Fruit fly (Drosophila melanogaster) whole organism, embryonic: ENCODE results near the gene Glyat.

Experiments used
- Aef1 ChIP-seq: fragments of 200-800 bp; sonication (Bioruptor generic); IDR thresholded peaks from 3 replicates; pipeline ENCODE4 v1.3.6; 2022; ENCODE audit warnings: missing biosample characterization, missing genetic modification characterization
- CG10209 ChIP-seq: fragments of 200-800 bp; sonication (Bioruptor generic); optimal IDR thresholded peaks from 3 replicates; lab custom pipeline; 2017; ENCODE audit warnings: missing biosample characterization, mild to moderate bottlenecking, missing genetic modification characterization, missing genetic modification reagents
- CG10543 ChIP-seq: fragments of 200-800 bp; sonication (Bioruptor generic); optimal IDR thresholded peaks from 3 replicates; lab custom pipeline; 2017; ENCODE audit warnings: missing biosample characterization, mild to moderate bottlenecking, missing genetic modification characterization, moderate library complexity
- CG12104 ChIP-seq: fragments of 200-800 bp; sonication (Bioruptor generic); optimal IDR thresholded peaks from 3 replicates; lab custom pipeline; 2016; ENCODE audit warnings: missing biosample characterization, missing genetic modification characterization
- CG12155 ChIP-seq: fragments of 200-800 bp; sonication (Bioruptor generic); optimal IDR thresholded peaks from 3 replicates; lab custom pipeline; 2016; ENCODE audit warnings: missing biosample characterization, missing genetic modification characterization
- CG12659 ChIP-seq: fragments of 200-800 bp; sonication (Bioruptor generic); optimal IDR thresholded peaks from 3 replicates; lab custom pipeline; 2017; ENCODE audit warnings: mild to moderate bottlenecking, missing biosample characterization, missing genetic modification reagents, missing genetic modification characterization
- CG12769 ChIP-seq: fragments of 200-800 bp; sonication (Bioruptor generic); optimal IDR thresholded peaks from 2 replicates; lab custom pipeline; 2019; ENCODE audit warnings: missing biosample characterization, mild to moderate bottlenecking, missing genetic modification characterization, moderate library complexity
- CG13624 ChIP-seq: fragments of 200-800 bp; sonication (Bioruptor generic); optimal IDR thresholded peaks from 2 replicates; lab custom pipeline; 2016; ENCODE audit warnings: missing biosample characterization, missing genetic modification characterization
- CG13894 ChIP-seq: fragments of 200-800 bp; sonication (Bioruptor generic); optimal IDR thresholded peaks from 3 replicates; lab custom pipeline; 2018; ENCODE audit warnings: missing biosample characterization, mild to moderate bottlenecking, missing genetic modification characterization, moderate library complexity
- CG14860 ChIP-seq: fragments of 200-800 bp; sonication (Bioruptor generic); IDR thresholded peaks from 3 replicates; pipeline ENCODE4 v1.3.6; 2022; ENCODE audit warnings: missing biosample characterization, missing genetic modification characterization; ENCODE audit not compliant: partially characterized antibody
- CG15269 ChIP-seq: fragments of 200-800 bp; sonication (Bioruptor generic); optimal IDR thresholded peaks from 2 replicates; lab custom pipeline; 2018; ENCODE audit warnings: missing biosample characterization, mild to moderate bottlenecking, missing genetic modification characterization, moderate library complexity
- CG16813 ChIP-seq: fragments of 200-800 bp; sonication (Bioruptor generic); IDR thresholded peaks from 3 replicates; pipeline ENCODE4 v1.3.6; 2022; ENCODE audit warnings: missing biosample characterization, missing genetic modification characterization; ENCODE audit not compliant: partially characterized antibody
- CG3163 ChIP-seq: fragments of 200-800 bp; sonication (Bioruptor generic); optimal IDR thresholded peaks from 3 replicates; lab custom pipeline; 2016; ENCODE audit warnings: missing biosample characterization, missing genetic modification characterization
- CG34376 ChIP-seq: fragments of 200-800 bp; sonication (Bioruptor generic); optimal IDR thresholded peaks from 2 replicates; lab custom pipeline; 2018; ENCODE audit warnings: missing biosample characterization, mild to moderate bottlenecking, missing genetic modification characterization
- CG34422 ChIP-seq: fragments of 200-800 bp; sonication (Bioruptor generic); IDR thresholded peaks from 3 replicates; pipeline ENCODE4 v1.3.6; 2022; ENCODE audit warnings: missing biosample characterization, missing genetic modification characterization
- CG3847 ChIP-seq: fragments of 200-800 bp; sonication (Bioruptor generic); IDR thresholded peaks from 2 replicates; pipeline ENCODE4 v1.3.6; 2022; ENCODE audit warnings: missing biosample characterization, missing genetic modification characterization
- CG6689 ChIP-seq: fragments of 200-800 bp; sonication (Bioruptor generic); IDR thresholded peaks from 2 replicates; pipeline ENCODE4 v1.3.6; 2022; ENCODE audit warnings: missing biosample characterization, missing genetic modification characterization
- CG6854 ChIP-seq: fragments of 200-800 bp; sonication (Bioruptor generic); optimal IDR thresholded peaks from 3 replicates; lab custom pipeline; 2017; ENCODE audit warnings: missing biosample characterization, mild to moderate bottlenecking, missing genetic modification characterization
- CG7745 ChIP-seq: fragments of 200-800 bp; sonication (Bioruptor generic); optimal IDR thresholded peaks from 2 replicates; lab custom pipeline; 2018; ENCODE audit warnings: missing biosample characterization, mild to moderate bottlenecking, missing genetic modification characterization, moderate library complexity
- CG8290 ChIP-seq, 3 experiments: fragments of 200-800 bp; sonication (Bioruptor generic); optimal IDR thresholded peaks; 2 replicates each; lab custom pipeline; 2016 to 2019; ENCODE audit warnings: missing biosample characterization in 3 of 3, missing genetic modification characterization in 3 of 3, mild to moderate bottlenecking in 2 of 3, moderate library complexity in 1 of 3
- CG9817 ChIP-seq: fragments of 200-800 bp; sonication (Bioruptor generic); optimal IDR thresholded peaks from 2 replicates; lab custom pipeline; 2018; ENCODE audit warnings: missing biosample characterization, mild to moderate bottlenecking, missing genetic modification characterization, moderate library complexity
- Deaf1 ChIP-seq: fragments of 200-800 bp; optimal IDR thresholded peaks from 3 replicates; lab custom pipeline; 2019; ENCODE audit warnings: missing biosample characterization, mild to moderate bottlenecking, missing genetic modification characterization, moderate library complexity
- Hr51 ChIP-seq, 2 experiments: fragments of 200-800 bp; sonication (Bioruptor generic); optimal IDR thresholded peaks; 2 replicates in 1 of 2; 3 replicates in 1 of 2; lab custom pipeline; 2016 to 2018; ENCODE audit warnings: missing biosample characterization in 2 of 2, missing genetic modification characterization in 2 of 2, mild to moderate bottlenecking in 1 of 2, moderate library complexity in 1 of 2
- Meics ChIP-seq: fragments of 200-800 bp; sonication (Bioruptor generic); optimal IDR thresholded peaks from 2 replicates; lab custom pipeline; 2017; ENCODE audit warnings: missing biosample characterization, mild to moderate bottlenecking, missing genetic modification characterization
- Pdp1 ChIP-seq, 2 experiments: fragments of 200-800 bp; sonication (Bioruptor generic); optimal IDR thresholded peaks; 3 replicates each; lab custom pipeline; 2016; ENCODE audit warnings: missing biosample characterization in 2 of 2, missing genetic modification characterization in 2 of 2, mild to moderate bottlenecking in 1 of 2, moderate library complexity in 1 of 2
- ase ChIP-seq: fragments of 200-800 bp; sonication (Bioruptor generic); IDR thresholded peaks from 3 replicates; pipeline ENCODE4 v1.3.6; 2022; ENCODE audit warnings: missing biosample characterization, missing genetic modification characterization
- bab2 ChIP-seq: fragments of 200-800 bp; sonication (Bioruptor generic); optimal IDR thresholded peaks from 2 replicates; lab custom pipeline; 2016; ENCODE audit warnings: missing biosample characterization, missing genetic modification characterization
- bbx ChIP-seq: fragments of 200-800 bp; sonication (Bioruptor generic); IDR thresholded peaks from 2 replicates; pipeline ENCODE4 v1.3.6; 2022; ENCODE audit warnings: missing biosample characterization, missing genetic modification characterization; ENCODE audit not compliant: partially characterized antibody
- caup ChIP-seq: fragments of 200-800 bp; sonication (Bioruptor generic); optimal IDR thresholded peaks from 3 replicates; lab custom pipeline; 2017; ENCODE audit warnings: missing biosample characterization, mild to moderate bottlenecking, missing genetic modification characterization, moderate library complexity; ENCODE audit not compliant: severe bottlenecking
- corto ChIP-seq: fragments of 200-800 bp; sonication (Bioruptor generic); optimal IDR thresholded peaks from 2 replicates; lab custom pipeline; 2016; ENCODE audit warnings: missing biosample characterization, mild to moderate bottlenecking, missing genetic modification characterization, moderate library complexity
- crc ChIP-seq: fragments of 200-800 bp; sonication (Bioruptor generic); optimal IDR thresholded peaks from 2 replicates; lab custom pipeline; 2016; ENCODE audit warnings: missing biosample characterization, missing genetic modification characterization
- dm ChIP-seq: fragments of 200-800 bp; sonication (Bioruptor generic); optimal IDR thresholded peaks from 3 replicates; lab custom pipeline; 2016; ENCODE audit warnings: missing biosample characterization, missing genetic modification characterization
- dpn ChIP-seq, 2 experiments: fragments of 200-800 bp; sonication (Bioruptor generic); optimal IDR thresholded peaks; 3 replicates each; lab custom pipeline; 2016; ENCODE audit warnings: missing biosample characterization in 2 of 2, missing genetic modification characterization in 2 of 2
- ewg ChIP-seq: fragments of 200-800 bp; sonication (Bioruptor generic); optimal IDR thresholded peaks from 3 replicates; lab custom pipeline; 2017; ENCODE audit warnings: mild to moderate bottlenecking, missing biosample characterization, missing genetic modification reagents, missing genetic modification characterization
- fd96Cb ChIP-seq: fragments of 200-800 bp; sonication (Bioruptor generic); optimal IDR thresholded peaks from 2 replicates; lab custom pipeline; 2018; ENCODE audit warnings: missing biosample characterization, mild to moderate bottlenecking, missing genetic modification characterization, moderate library complexity
- lbe ChIP-seq: fragments of 200-800 bp; sonication (Bioruptor generic); optimal IDR thresholded peaks from 2 replicates; lab custom pipeline; 2016; ENCODE audit warnings: missing biosample characterization, mild to moderate bottlenecking, missing genetic modification characterization
- lilli ChIP-seq: fragments of 200-800 bp; sonication (Bioruptor generic); optimal IDR thresholded peaks from 3 replicates; lab custom pipeline; 2016; ENCODE audit warnings: missing biosample characterization, missing genetic modification characterization
- lmd ChIP-seq: fragments of 200-800 bp; sonication (Bioruptor generic); IDR thresholded peaks from 2 replicates; pipeline ENCODE4 v1.3.6; 2022; ENCODE audit warnings: missing biosample characterization, missing genetic modification characterization
- nerfin-1 ChIP-seq: fragments of 200-800 bp; sonication (Bioruptor generic); optimal IDR thresholded peaks from 3 replicates; lab custom pipeline; 2019; ENCODE audit warnings: missing biosample characterization, mild to moderate bottlenecking, missing genetic modification characterization, moderate library complexity
- sd ChIP-seq: fragments of 200-800 bp; sonication (Bioruptor generic); optimal IDR thresholded peaks from 3 replicates; lab custom pipeline; 2018; ENCODE audit warnings: missing biosample characterization, mild to moderate bottlenecking, missing genetic modification characterization, moderate library complexity
- shn ChIP-seq: fragments of 200-800 bp; sonication (Bioruptor generic); optimal IDR thresholded peaks from 3 replicates; lab custom pipeline; 2016; ENCODE audit warnings: missing biosample characterization, missing genetic modification characterization
- tap ChIP-seq: fragments of 200-800 bp; optimal IDR thresholded peaks from 3 replicates; lab custom pipeline; 2019; ENCODE audit warnings: missing biosample characterization, mild to moderate bottlenecking, missing genetic modification characterization, moderate library complexity
- trh ChIP-seq: fragments of 200-800 bp; sonication (Bioruptor generic); optimal IDR thresholded peaks from 2 replicates; lab custom pipeline; 2016; ENCODE audit warnings: missing biosample characterization, missing genetic modification characterization
- zfh2 ChIP-seq: fragments of 200-800 bp; sonication (Bioruptor generic); optimal IDR thresholded peaks from 2 replicates; lab custom pipeline; 2016; ENCODE audit warnings: missing biosample characterization, missing genetic modification characterization

The Glyat gene

dm6 chr2L:8001694-8002627 is 8.5 kb downstream of the Glyat start (continued):
- TF ChIP-seq Aef1 (GFP tag; lab: Robert Waterston, UW) (peak; percentile 79; the same call in 2 of the 3 replicates), tap (tag; lab: Kevin White, UChicago) (peak; percentile 72), dm (GFP tag; lab: Kevin White, UChicago) (peak; percentile 65), trh (GFP tag; lab: Kevin White, UChicago) (peak; percentile 66), CG7745 (tag; lab: Kevin White, UChicago) (no peak)

DNA sequence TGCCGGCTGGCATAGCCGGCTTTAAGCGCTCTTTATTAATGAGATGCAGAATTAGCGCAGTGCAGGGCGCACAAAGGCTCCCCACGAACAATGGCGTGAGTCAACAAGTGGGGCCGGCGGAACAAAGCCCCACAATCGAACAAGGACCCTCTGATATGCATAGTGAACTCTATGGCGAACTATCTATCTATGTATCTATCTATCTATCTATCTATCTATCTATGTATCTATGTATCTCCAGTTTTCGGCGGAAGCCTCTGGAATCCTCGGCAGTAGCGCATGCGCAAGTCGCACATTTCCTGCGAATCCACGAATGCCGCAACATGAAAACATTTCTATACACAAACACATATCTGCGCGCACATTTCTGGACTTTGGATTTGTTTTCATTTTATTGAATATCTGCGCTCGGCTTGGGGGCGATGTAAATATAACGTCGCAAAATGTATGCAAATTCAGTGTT is 9.8 kb downstream of the Glyat start:
- TF ChIP-seq dpn (GFP tag; optimal IDR thresholded peaks at IDR 0.05; lab: Kevin White, UChicago) (peak; percentile 7 to 26), shn (GFP tag; lab: Kevin White, UChicago) (peak; percentile 9), ewg (peak; percentile 65), CG10543 (GFP tag; lab: Kevin White, UChicago) (peak; percentile 25), Meics (GFP tag; lab: Kevin White, UChicago) (peak; percentile 66), CG8290 (GFP tag; optimal IDR thresholded peaks at IDR 0.05; lab: Kevin White, UChicago) (no peak), CG8290 (tag; optimal IDR thresholded peaks at IDR 0.05; lab: Kevin White, UChicago) (peak in 1 of 2 experiments; percentile 71), CG12104 (GFP tag; lab: Kevin White, UChicago) (no peak), corto (GFP tag; lab: Kevin White, UChicago) (peak; percentile 49), CG3847 (GFP tag; lab: Robert Waterston, UW) (peak; percentile 47), CG14860 (GFP tag; lab: Robert Waterston, UW) (0 out of 3 replicates have a peak, but pooled peaks have one; percentile 7), lilli (GFP tag; lab: Kevin White, UChicago) (peak; percentile 68), sd (peak; percentile 65), bbx (GFP tag; lab: Robert Waterston, UW) (peak; percentile 31; the same call in 1 of the 2 replicates), CG34376 (GFP tag; lab: Kevin White, UChicago) (peak; percentile 53), Hr51 (GFP tag; optimal IDR thresholded peaks at IDR 0.05; lab: Kevin White, UChicago) (peak; percentile 3 to 11), CG6689 (GFP tag; lab: Robert Waterston, UW) (no peak), ase (no peak), Pdp1 (GFP tag; optimal IDR thresholded peaks at IDR 0.05; lab: Kevin White, UChicago) (peak; percentile 12 to 20), CG9817 (tag; lab: Kevin White, UChicago) (peak; percentile 5), CG12155 (GFP tag; lab: Kevin White, UChicago) (peak; percentile 44), zfh2 (GFP tag; lab: Kevin White, UChicago) (peak; percentile 75), CG16813 (GFP tag; lab: Robert Waterston, UW) (0 out of 3 replicates have a peak, but pooled peaks have one; percentile 13), CG10209 (GFP tag; lab: Kevin White, UChicago) (peak; percentile 3), crc (GFP tag; lab: Kevin White, UChicago) (no peak), CG6854 (GFP tag; lab: Kevin White, UChicago) (peak; percentile 4), CG12659 (GFP tag; lab: Kevin White, UChicago) (peak; percentile 25), lbe (GFP tag; lab: Kevin White, UChicago) (peak; percentile 82), caup (GFP tag; lab: Kevin White, UChicago) (peak; percentile 25), Deaf1 (tag; lab: Kevin White, UChicago) (peak; percentile 4), CG13894 (peak; percentile 22), CG15269 (tag; lab: Kevin White, UChicago) (no peak), bab2 (GFP tag; lab: Kevin White, UChicago) (peak; percentile 43), CG13624 (GFP tag; lab: Kevin White, UChicago) (peak; percentile 50), CG12769 (peak; percentile 53), nerfin-1 (peak; percentile 95), CG3163 (GFP tag; lab: Kevin White, UChicago) (no peak), CG34422 (GFP tag; lab: Robert Waterston, UW) (0 out of 3 replicates have a peak, but pooled peaks have one; percentile 30), fd96Cb (no peak), lmd (GFP tag; lab: Robert Waterston, UW) (peak; percentile 36; the same call in 1 of the 2 replicates)
